Fruit fly (Drosophila melanogaster): ENCODE measurements around the gene CapaR.

The CapaR gene

dm6 chr3L:21509488-21510122 is 52.4 kb downstream of the CapaR start:
- no peak for TF ChIP-seq noc (tag; optimal IDR thresholded peaks at IDR 0.05)

All from whole organism, larva.